Worm (Caenorhabditis elegans) whole organism, midembryonic: ENCODE results near the gene T02E9.6.

Experiments used
- T22C8.4 ChIP-seq: fragments of 200-800 bp; sonication (Bioruptor generic); IDR thresholded peaks from 2 replicates; pipeline ENCODE4 v1.3.6; 2022; ENCODE audit warnings: missing genetic modification characterization, missing compliant biosample characterization
- cog-1 ChIP-seq: sonication (generic microtip); optimal IDR thresholded peaks from 2 replicates; lab custom pipeline; 2016; ENCODE audit warnings: missing genetic modification characterization, missing compliant biosample characterization
- flt-1 ChIP-seq: fragments of 200-800 bp; sonication (Bioruptor generic); IDR thresholded peaks from 2 replicates; pipeline ENCODE4 v1.3.6; 2022; ENCODE audit warnings: missing genetic modification characterization, missing compliant biosample characterization
- med-1 ChIP-seq: sonication (generic microtip); optimal IDR thresholded peaks from 2 replicates; lab custom pipeline; 2017; ENCODE audit warnings: missing genetic modification characterization, mild to moderate bottlenecking, missing compliant biosample characterization, antibody characterized with exemption, missing genetic modification reagents; ENCODE audit not compliant: insufficient read depth
- ref-1 ChIP-seq: fragments of 200-800 bp; sonication (Bioruptor generic); conservative IDR thresholded peaks from 2 replicates; pipeline ENCODE4 v1.3.6; 2022; ENCODE audit warnings: missing genetic modification reagents, missing genetic modification characterization, missing compliant biosample characterization
- tab-1 ChIP-seq: fragments of 200-800 bp; sonication (Bioruptor generic); IDR thresholded peaks from 2 replicates; pipeline ENCODE4 v1.3.6; 2022; ENCODE audit warnings: missing genetic modification characterization, missing compliant biosample characterization
- ztf-29 ChIP-seq: fragments of 200-800 bp; sonication (Bioruptor generic); IDR thresholded peaks from 2 replicates; pipeline ENCODE4 v1.3.6; 2022; ENCODE audit warnings: missing genetic modification reagents, missing genetic modification characterization, missing compliant biosample characterization

- no peak for TF ChIP-seq med-1 (GFP tag; lab: Kevin White, UChicago)
- TF ChIP-seq tab-1 = no peak
- no peak for TF ChIP-seq ztf-29 (GFP tag; lab: Robert Waterston, UW)
- no peak for TF ChIP-seq T22C8.4 (GFP tag; lab: Robert Waterston, UW)
- no peak for TF ChIP-seq flt-1 (GFP tag; lab: Robert Waterston, UW)
- TF ChIP-seq ref-1 (GFP tag; lab: Robert Waterston, UW) = no peak
- no peak for TF ChIP-seq cog-1 (tag; lab: Kevin White, UChicago)
Measured at ce11 chrV:11336877-11337276, 2.8 kb upstream of the T02E9.6 start.
